Worm (Caenorhabditis elegans) whole organism, L2 larva: ENCODE data around the gene sqst-2.

ENCODE experiments used
- C34F6.9 ChIP-seq: fragments of 150-350 bp; optimal IDR thresholded peaks from 2 replicates; lab custom pipeline; 2014; ENCODE audit warnings: missing biosample characterization, missing genetic modification characterization
- F13H6.1 ChIP-seq: sonication (generic microtip); optimal IDR thresholded peaks from 2 replicates; lab custom pipeline; 2016; ENCODE audit warnings: missing genetic modification characterization, missing compliant biosample characterization
- aly-2 ChIP-seq: fragments of 150-350 bp; optimal IDR thresholded peaks from 2 replicates; lab custom pipeline; 2014; ENCODE audit warnings: missing biosample characterization, missing genetic modification characterization
- ama-1 ChIP-seq: fragments of 150-350 bp; optimal IDR thresholded peaks from 2 replicates; lab custom pipeline; 2018; ENCODE audit warnings: inconsistent platforms
- dmd-4 ChIP-seq: sonication (generic microtip); optimal IDR thresholded peaks from 2 replicates; lab custom pipeline; 2017; ENCODE audit warnings: missing biosample characterization, missing genetic modification characterization
- lin-11 ChIP-seq: fragments of 150-350 bp; sonication (generic microtip); optimal IDR thresholded peaks from 2 replicates; lab custom pipeline; 2014; ENCODE audit warnings: missing biosample characterization, missing genetic modification characterization, inconsistent platforms, mixed read lengths
- nhr-10 ChIP-seq: sonication (generic microtip); optimal IDR thresholded peaks from 2 replicates; lab custom pipeline; 2017; ENCODE audit warnings: missing biosample characterization, missing genetic modification characterization
- nhr-11 ChIP-seq: fragments of 150-350 bp; optimal IDR thresholded peaks from 2 replicates; lab custom pipeline; 2014; ENCODE audit warnings: missing biosample characterization, missing genetic modification characterization
- nhr-21 ChIP-seq: fragments of 150-350 bp; optimal IDR thresholded peaks from 2 replicates; lab custom pipeline; 2014; ENCODE audit warnings: missing biosample characterization, missing genetic modification characterization
- unc-39 ChIP-seq: fragments of 150-350 bp; optimal IDR thresholded peaks from 2 replicates; lab custom pipeline; 2014; ENCODE audit warnings: missing biosample characterization, missing genetic modification characterization

ce11 chrIV:7326613-7327149 is 2.1 kb downstream of the sqst-2 start, which contains the start of gene ifo-1:
- TF ChIP-seq nhr-10 (no peak), nhr-21 (no peak), F13H6.1 (no peak), lin-11 (no peak), ama-1 (lab: Kevin White, UChicago) (no peak), nhr-11 (no peak), unc-39 (tag; lab: Kevin White, UChicago) (no peak), dmd-4 (tag; lab: Kevin White, UChicago) (no peak), aly-2 (tag; lab: Kevin White, UChicago) (no peak), C34F6.9 (tag; lab: Kevin White, UChicago) (no peak)
